Fruit fly (Drosophila melanogaster) S2 (cell line): ENCODE results near the gene mRpL27.

ENCODE experiments used
- CG8478 ChIP-seq: fragments of >200 bp; optimal IDR thresholded peaks from 2 replicates; lab custom pipeline; 2018
- CTCF ChIP-seq, 2 experiments: fragments of >200 bp; optimal IDR thresholded peaks; 2 replicates each; lab custom pipeline; 2018

- TF ChIP-seq CG8478 (lab: Kevin White, UChicago) (no peak), CTCF (optimal IDR thresholded peaks at IDR 0.05; lab: Kevin White, UChicago) (no peak)
Observed at dm6 chr2L:4452798-4453197, 6.6 kb downstream of the mRpL27 start, which contains the start of gene CG15439.
